Worm (Caenorhabditis elegans) whole organism, L2 larva: Measurements from ENCODE around the gene rps-2.

Experiments used
- ZK546.5 ChIP-seq: sonication (generic microtip); optimal IDR thresholded peaks from 2 replicates; lab custom pipeline; 2017; ENCODE audit warnings: missing biosample characterization, missing genetic modification characterization
- lsy-2 ChIP-seq, 2 experiments: fragments of 150-350 bp in 1 of 2; sonication (generic microtip) in 1 of 2; optimal IDR thresholded peaks; 2 replicates each; lab custom pipeline; 2014 to 2017; ENCODE audit warnings: missing biosample characterization in 2 of 2, missing genetic modification characterization in 2 of 2

DNA sequence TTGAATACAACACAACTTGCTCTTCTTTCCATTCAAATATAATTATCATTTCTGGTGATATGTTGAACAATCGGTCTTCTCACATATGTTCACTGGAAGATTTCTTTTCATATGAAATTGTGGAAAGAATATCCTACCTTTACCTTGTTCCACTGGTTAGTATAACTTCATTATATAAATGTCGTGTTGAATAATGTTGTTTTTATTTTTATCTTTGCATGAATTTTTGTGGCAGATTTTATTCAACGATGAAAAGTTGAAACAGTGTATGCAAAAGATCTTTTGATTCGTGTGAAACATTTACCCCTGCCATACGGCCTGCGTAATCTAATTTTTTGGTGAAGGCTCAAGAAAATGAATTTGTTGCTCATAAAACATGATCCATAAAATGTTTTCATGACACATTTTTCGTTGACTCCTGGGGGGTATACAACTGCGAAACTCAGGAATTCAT, 35.7 kb upstream of the rps-2 start:
- TF ChIP-seq ZK546.5 (no peak), lsy-2 (tag; optimal IDR thresholded peaks at IDR 0.05; lab: Kevin White, UChicago) (no peak)
